Fruit fly (Drosophila melanogaster) whole organism, embryonic: Measurements from ENCODE around the gene g.

Experiments
- Antp ChIP-seq: fragments of 200-800 bp; sonication (Bioruptor generic); optimal IDR thresholded peaks from 3 replicates; lab custom pipeline; 2016; ENCODE audit warnings: missing biosample characterization, missing genetic modification characterization
- Asciz ChIP-seq: fragments of 200-800 bp; sonication (Bioruptor generic); optimal IDR thresholded peaks from 2 replicates; lab custom pipeline; 2017; ENCODE audit warnings: missing biosample characterization, mild to moderate bottlenecking, missing genetic modification characterization, missing genetic modification reagents
- CG10979 ChIP-seq: fragments of 200-800 bp; sonication (Bioruptor generic); optimal IDR thresholded peaks from 2 replicates; lab custom pipeline; 2018; ENCODE audit warnings: missing biosample characterization, mild to moderate bottlenecking, missing genetic modification characterization, moderate library complexity
- CG12219 ChIP-seq: fragments of 200-800 bp; sonication (Bioruptor generic); optimal IDR thresholded peaks from 3 replicates; lab custom pipeline; 2018; ENCODE audit warnings: missing biosample characterization, mild to moderate bottlenecking, missing genetic modification characterization
- CG13287 ChIP-seq: fragments of 200-800 bp; sonication (Bioruptor generic); IDR thresholded peaks from 2 replicates; pipeline ENCODE4 v1.3.6; 2022; ENCODE audit warnings: missing biosample characterization, missing genetic modification characterization; ENCODE audit not compliant: partially characterized antibody
- CG14710 ChIP-seq: fragments of 200-800 bp; sonication (Bioruptor generic); optimal IDR thresholded peaks from 3 replicates; lab custom pipeline; 2019; ENCODE audit warnings: missing biosample characterization, mild to moderate bottlenecking, missing genetic modification characterization, moderate library complexity
- CG15073 ChIP-seq: fragments of 200-800 bp; sonication (Bioruptor generic); optimal IDR thresholded peaks from 2 replicates; lab custom pipeline; 2016; ENCODE audit warnings: missing biosample characterization, missing genetic modification characterization
- CG1603 ChIP-seq: fragments of 200-800 bp; sonication (Bioruptor generic); optimal IDR thresholded peaks from 2 replicates; lab custom pipeline; 2019; ENCODE audit warnings: missing biosample characterization, mild to moderate bottlenecking, missing genetic modification characterization, moderate library complexity
- CG31365 ChIP-seq: fragments of 200-800 bp; sonication (Bioruptor generic); optimal IDR thresholded peaks from 2 replicates; lab custom pipeline; 2018; ENCODE audit warnings: missing biosample characterization, mild to moderate bottlenecking, missing genetic modification characterization
- CG3726 ChIP-seq: fragments of 200-800 bp; sonication (Bioruptor generic); IDR thresholded peaks from 3 replicates; pipeline ENCODE4, ENCODE4 v1.3.6; 2022; ENCODE audit warnings: missing biosample characterization, missing genetic modification characterization
- CG4820 ChIP-seq: fragments of 200-800 bp; sonication (Bioruptor generic); optimal IDR thresholded peaks from 3 replicates; lab custom pipeline; 2016; ENCODE audit warnings: missing biosample characterization, missing genetic modification characterization
- CG5180 ChIP-seq: fragments of 200-800 bp; sonication (Bioruptor generic); optimal IDR thresholded peaks from 3 replicates; lab custom pipeline; 2017; ENCODE audit warnings: missing biosample characterization, missing genetic modification characterization, mild to moderate bottlenecking, moderate library complexity, missing genetic modification reagents
- CG7357 ChIP-seq: fragments of 200-800 bp; sonication (Bioruptor generic); IDR thresholded peaks from 3 replicates; pipeline ENCODE4 v1.3.6; 2022; ENCODE audit warnings: missing biosample characterization, missing genetic modification characterization
- CG7372 ChIP-seq: fragments of 200-800 bp; sonication (Bioruptor generic); IDR thresholded peaks from 2 replicates; pipeline ENCODE4 v1.3.6; 2022; ENCODE audit warnings: missing biosample characterization, missing genetic modification characterization
- CG8359 ChIP-seq: fragments of 200-800 bp; sonication (Bioruptor generic); optimal IDR thresholded peaks from 2 replicates; lab custom pipeline; 2017; ENCODE audit warnings: missing biosample characterization, mild to moderate bottlenecking, missing genetic modification characterization, borderline replicate concordance
- CG8478 ChIP-seq: fragments of >200 bp; optimal IDR thresholded peaks from 2 replicates; lab custom pipeline; 2018
- CG8944 ChIP-seq: fragments of 200-800 bp; sonication (Bioruptor generic); optimal IDR thresholded peaks from 3 replicates; lab custom pipeline; 2016; ENCODE audit warnings: missing biosample characterization, missing genetic modification characterization
- CG9609 ChIP-seq: fragments of 200-800 bp; sonication (Bioruptor generic); optimal IDR thresholded peaks from 3 replicates; lab custom pipeline; 2016; ENCODE audit warnings: missing biosample characterization, missing genetic modification characterization
- CG9727 ChIP-seq: fragments of 200-800 bp; sonication (Bioruptor generic); optimal IDR thresholded peaks from 3 replicates; lab custom pipeline; 2017; ENCODE audit warnings: missing biosample characterization, mild to moderate bottlenecking, missing genetic modification characterization
- Dip3 ChIP-seq: fragments of 200-800 bp; sonication (Bioruptor generic); optimal IDR thresholded peaks from 3 replicates; lab custom pipeline; 2016; ENCODE audit warnings: missing biosample characterization, missing genetic modification characterization
- Ets97D ChIP-seq: fragments of 200-800 bp; sonication (Bioruptor generic); optimal IDR thresholded peaks from 3 replicates; lab custom pipeline; 2016; ENCODE audit warnings: missing biosample characterization, missing genetic modification characterization
- Gsc ChIP-seq: fragments of 200-800 bp; sonication (Bioruptor generic); IDR thresholded peaks from 2 replicates; pipeline ENCODE4 v1.3.6; 2022; ENCODE audit warnings: missing biosample characterization, missing genetic modification characterization
- Gug ChIP-seq: fragments of 200-800 bp; sonication (Bioruptor generic); IDR thresholded peaks from 4 replicates; pipeline ENCODE4 v1.3.6; 2022; ENCODE audit warnings: missing biosample characterization, missing genetic modification characterization
- HHEX ChIP-seq: fragments of 200-800 bp; sonication (Bioruptor generic); optimal IDR thresholded peaks from 3 replicates; lab custom pipeline; 2017; ENCODE audit warnings: missing biosample characterization, mild to moderate bottlenecking, missing genetic modification characterization, missing genetic modification reagents
- Kr ChIP-seq: fragments of 200-800 bp; sonication (Bioruptor generic); optimal IDR thresholded peaks from 2 replicates; lab custom pipeline; 2017; ENCODE audit warnings: missing biosample characterization, mild to moderate bottlenecking, missing genetic modification characterization
- MTF-1 ChIP-seq: fragments of 200-800 bp; sonication (Bioruptor generic); optimal IDR thresholded peaks from 2 replicates; lab custom pipeline; 2018; ENCODE audit warnings: missing biosample characterization, mild to moderate bottlenecking, missing genetic modification characterization, borderline replicate concordance
- NC2α ChIP-seq: fragments of 200-800 bp; sonication (Bioruptor generic); optimal IDR thresholded peaks from 2 replicates; lab custom pipeline; 2016; ENCODE audit warnings: missing biosample characterization, missing genetic modification characterization
- Neu2 ChIP-seq: fragments of 200-800 bp; sonication (Bioruptor generic); optimal IDR thresholded peaks from 3 replicates; lab custom pipeline; 2016; ENCODE audit warnings: missing biosample characterization, missing genetic modification characterization, borderline replicate concordance
- Sox100B ChIP-seq: fragments of 200-800 bp; sonication (Bioruptor generic); optimal IDR thresholded peaks from 3 replicates; lab custom pipeline; 2018; ENCODE audit warnings: missing biosample characterization, mild to moderate bottlenecking, missing genetic modification characterization
- ac ChIP-seq: fragments of 200-800 bp; sonication (Bioruptor generic); optimal IDR thresholded peaks from 3 replicates; lab custom pipeline; 2017; ENCODE audit warnings: missing biosample characterization, mild to moderate bottlenecking, missing genetic modification characterization
- amos ChIP-seq: fragments of 200-800 bp; sonication (Bioruptor generic); IDR thresholded peaks from 2 replicates; pipeline ENCODE4 v1.3.6; 2022; ENCODE audit warnings: missing biosample characterization, missing genetic modification characterization; ENCODE audit not compliant: partially characterized antibody
- ato ChIP-seq: fragments of 200-800 bp; sonication (Bioruptor generic); IDR thresholded peaks from 2 replicates; pipeline ENCODE4 v1.3.6; 2022; ENCODE audit warnings: missing biosample characterization, missing genetic modification characterization; ENCODE audit not compliant: partially characterized antibody
- caup ChIP-seq: fragments of 200-800 bp; sonication (Bioruptor generic); optimal IDR thresholded peaks from 3 replicates; lab custom pipeline; 2017; ENCODE audit warnings: missing biosample characterization, mild to moderate bottlenecking, missing genetic modification characterization, moderate library complexity; ENCODE audit not compliant: severe bottlenecking
- crol ChIP-seq: fragments of 200-800 bp; sonication (Bioruptor generic); IDR thresholded peaks from 2 replicates; pipeline ENCODE4 v1.3.6; 2022; ENCODE audit warnings: missing biosample characterization, missing genetic modification characterization
- esg ChIP-seq: fragments of 200-800 bp; sonication (Bioruptor generic); conservative IDR thresholded peaks from 2 replicates; pipeline ENCODE4 v1.3.6; 2022; ENCODE audit warnings: missing biosample characterization, missing genetic modification characterization
- ind ChIP-seq: fragments of 200-800 bp; sonication (Bioruptor generic); optimal IDR thresholded peaks from 3 replicates; lab custom pipeline; 2016; ENCODE audit warnings: missing biosample characterization, missing genetic modification characterization
- ken ChIP-seq: fragments of 200-800 bp; sonication (Bioruptor generic); IDR thresholded peaks from 3 replicates; pipeline ENCODE4 v1.3.6; 2022; ENCODE audit warnings: missing biosample characterization, missing genetic modification characterization
- klu ChIP-seq: fragments of 200-800 bp; sonication (Bioruptor generic); IDR thresholded peaks from 2 replicates; pipeline ENCODE4 v1.3.6; 2022; ENCODE audit warnings: missing biosample characterization, missing genetic modification characterization
- onecut ChIP-seq: fragments of 200-800 bp; sonication (Bioruptor generic); IDR thresholded peaks from 2 replicates; pipeline ENCODE4 v1.3.6; 2022; ENCODE audit warnings: missing biosample characterization, missing genetic modification characterization
- run ChIP-seq: fragments of 200-800 bp; sonication (Bioruptor generic); optimal IDR thresholded peaks from 3 replicates; lab custom pipeline; 2018; ENCODE audit warnings: missing biosample characterization, mild to moderate bottlenecking, missing genetic modification characterization
- sd ChIP-seq: fragments of 200-800 bp; sonication (Bioruptor generic); optimal IDR thresholded peaks from 3 replicates; lab custom pipeline; 2018; ENCODE audit warnings: missing biosample characterization, mild to moderate bottlenecking, missing genetic modification characterization, moderate library complexity
- sisA ChIP-seq: fragments of 200-800 bp; sonication (Bioruptor generic); IDR thresholded peaks from 2 replicates; pipeline ENCODE4 v1.3.6; 2022; ENCODE audit warnings: missing biosample characterization, missing genetic modification characterization
- stwl ChIP-seq: fragments of 200-800 bp; sonication (Bioruptor generic); optimal IDR thresholded peaks from 3 replicates; lab custom pipeline; 2018; ENCODE audit warnings: missing biosample characterization, mild to moderate bottlenecking, missing genetic modification characterization, moderate library complexity
- sug ChIP-seq: fragments of 200-800 bp; optimal IDR thresholded peaks from 2 replicates; lab custom pipeline; 2019; ENCODE audit warnings: missing biosample characterization, mild to moderate bottlenecking, missing genetic modification characterization, moderate library complexity
- tap ChIP-seq: fragments of 200-800 bp; optimal IDR thresholded peaks from 3 replicates; lab custom pipeline; 2019; ENCODE audit warnings: missing biosample characterization, mild to moderate bottlenecking, missing genetic modification characterization, moderate library complexity
- tin ChIP-seq: fragments of 200-800 bp; sonication (Bioruptor generic); optimal IDR thresholded peaks from 3 replicates; lab custom pipeline; 2016; ENCODE audit warnings: missing biosample characterization, missing genetic modification characterization
- ttk ChIP-seq: fragments of 200-800 bp; sonication (Bioruptor generic); IDR thresholded peaks from 2 replicates; pipeline ENCODE4 v2.1.2; 2022; ENCODE audit warnings: missing biosample characterization, missing genetic modification characterization
- unc-4 ChIP-seq: fragments of 200-800 bp; sonication (Bioruptor generic); IDR thresholded peaks from 2 replicates; pipeline ENCODE4 v1.3.6; 2022; ENCODE audit warnings: missing biosample characterization, missing genetic modification characterization; ENCODE audit not compliant: partially characterized antibody
- unpg ChIP-seq: fragments of 200-800 bp; sonication (Bioruptor generic); optimal IDR thresholded peaks from 3 replicates; lab custom pipeline; 2018; ENCODE audit warnings: missing biosample characterization, mild to moderate bottlenecking, missing genetic modification characterization, moderate library complexity
- zen ChIP-seq: fragments of 200-800 bp; sonication (Bioruptor generic); optimal IDR thresholded peaks from 3 replicates; lab custom pipeline; 2018; ENCODE audit warnings: missing biosample characterization, mild to moderate bottlenecking, missing genetic modification characterization, moderate library complexity
- zen2 ChIP-seq: fragments of 200-800 bp; sonication (Bioruptor generic); IDR thresholded peaks from 3 replicates; pipeline ENCODE4 v1.3.6; 2022; ENCODE audit warnings: missing biosample characterization, missing genetic modification characterization; ENCODE audit not compliant: partially characterized antibody

The g gene

dm6 chrX:13737939-13738338, 1.9 kb upstream of the g start, which contains the start of gene CG11134 (continued):
- no peak for TF ChIP-seq Gug (GFP tag; lab: Robert Waterston, UW)
- TF ChIP-seq onecut (GFP tag; lab: Robert Waterston, UW): no peak
- no peak for TF ChIP-seq Kr
- no peak for TF ChIP-seq Gsc (GFP tag; lab: Robert Waterston, UW)
- TF ChIP-seq run (tag; lab: Kevin White, UChicago): no peak
- TF ChIP-seq Dip3 (GFP tag; lab: Kevin White, UChicago): no peak
- no peak for TF ChIP-seq ind (GFP tag; lab: Kevin White, UChicago)
- no peak for TF ChIP-seq caup (GFP tag; lab: Kevin White, UChicago)
- TF ChIP-seq CG13287 (GFP tag; lab: Robert Waterston, UW): peak; percentile 43; the same call in 1 of the 2 replicates
- no peak for TF ChIP-seq CG7357 (GFP tag; lab: Robert Waterston, UW)
- no peak for TF ChIP-seq sisA (GFP tag; lab: Robert Waterston, UW)
- TF ChIP-seq CG15073 (GFP tag; lab: Kevin White, UChicago): no peak
- TF ChIP-seq HHEX (GFP tag; lab: Kevin White, UChicago): no peak
- TF ChIP-seq CG8359 (GFP tag; lab: Kevin White, UChicago): no peak
- TF ChIP-seq CG3726 (GFP tag; lab: Robert Waterston, UW): no peak
- TF ChIP-seq sug (tag; lab: Kevin White, UChicago): peak; percentile 18
- no peak for TF ChIP-seq CG7372 (GFP tag; lab: Robert Waterston, UW)
- no peak for TF ChIP-seq CG10979
- TF ChIP-seq ken: no peak
- no peak for TF ChIP-seq unpg (GFP tag; lab: Kevin White, UChicago)
- TF ChIP-seq CG8478: no peak
- TF ChIP-seq ac (GFP tag; lab: Kevin White, UChicago): no peak
- no peak for TF ChIP-seq Antp (GFP tag; lab: Kevin White, UChicago)
- TF ChIP-seq CG9609: no peak
- no peak for TF ChIP-seq CG5180 (GFP tag; lab: Kevin White, UChicago)
- TF ChIP-seq ttk: no peak
- no peak for TF ChIP-seq Asciz (GFP tag; lab: Kevin White, UChicago)
- TF ChIP-seq CG12219 (GFP tag; lab: Kevin White, UChicago): no peak
- TF ChIP-seq zen (tag; lab: Kevin White, UChicago): no peak
- TF ChIP-seq CG31365 (tag; lab: Kevin White, UChicago): no peak
- no peak for TF ChIP-seq Sox100B (GFP tag; lab: Kevin White, UChicago)
- no peak for TF ChIP-seq crol
- TF ChIP-seq MTF-1 (GFP tag; lab: Kevin White, UChicago): no peak
- peak; percentile 44; the same call in 1 of the 2 replicates for TF ChIP-seq amos
- no peak for TF ChIP-seq esg (GFP tag; lab: Robert Waterston, UW)
- TF ChIP-seq CG4820: no peak
- TF ChIP-seq tap: no peak
- TF ChIP-seq zen2 (GFP tag; lab: Robert Waterston, UW): 0 out of 3 replicates have a peak, but pooled peaks have one; percentile 43
- TF ChIP-seq CG8944 (GFP tag; lab: Kevin White, UChicago): no peak
- no peak for TF ChIP-seq CG1603 (tag; lab: Kevin White, UChicago)
- no peak for TF ChIP-seq CG14710 (tag; lab: Kevin White, UChicago)
- no peak for TF ChIP-seq NC2α (GFP tag; lab: Kevin White, UChicago)
- TF ChIP-seq ato: 0 out of 2 replicates have a peak, but pooled peaks have one; percentile 23
- TF ChIP-seq sd (tag; lab: Kevin White, UChicago): no peak
- peak; percentile 26 for TF ChIP-seq stwl
- TF ChIP-seq unc-4 (GFP tag; lab: Robert Waterston, UW): 0 out of 2 replicates have a peak, but pooled peaks have one; percentile 26
- TF ChIP-seq Ets97D (GFP tag; lab: Kevin White, UChicago): no peak
- no peak for TF ChIP-seq tin (GFP tag; lab: Kevin White, UChicago)
- TF ChIP-seq klu (GFP tag; lab: Robert Waterston, UW): no peak
- TF ChIP-seq CG9727 (GFP tag; lab: Kevin White, UChicago): no peak
- TF ChIP-seq Neu2: no peak
